Worm (Caenorhabditis elegans): Measurements from ENCODE around the gene K06H7.8.

DNA sequence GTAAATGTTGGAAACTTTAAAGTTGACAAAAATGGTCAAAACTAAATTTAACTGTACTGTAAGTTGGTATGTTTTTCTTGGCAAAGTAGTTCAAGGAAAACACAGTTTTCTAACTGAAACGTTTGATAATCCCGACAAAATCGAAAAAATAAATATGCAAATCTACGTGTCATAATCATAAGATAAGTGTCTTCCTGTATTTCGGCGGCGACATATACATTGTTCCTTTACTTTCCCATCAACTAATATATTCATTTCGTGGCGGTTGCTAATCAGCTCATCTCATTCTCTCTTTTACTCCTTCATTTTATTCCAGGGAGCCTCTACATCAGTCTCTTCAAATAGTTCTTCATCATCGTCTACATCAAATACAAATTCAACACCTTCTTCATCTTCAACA is 30.2 kb downstream of the K06H7.8 start:
- no peak for TF ChIP-seq elt-2 (tag; optimal IDR thresholded peaks at IDR 0.05)
- TF ChIP-seq mef-2 (tag; optimal IDR thresholded peaks at IDR 0.05) = no peak
- TF ChIP-seq fkh-10 (GFP tag; optimal IDR thresholded peaks at IDR 0.05) = no peak
- no peak for TF ChIP-seq isw-1 (GFP tag; IDR thresholded peaks at IDR 0.05)
- TF ChIP-seq efl-1 (optimal IDR thresholded peaks at IDR 0.05) = no peak
- no peak for TF ChIP-seq efl-1 (GFP tag; optimal IDR thresholded peaks at IDR 0.05 in 1 of 2)
- TF ChIP-seq sox-4 (tag; optimal IDR thresholded peaks at IDR 0.05) = no peak
- TF ChIP-seq aly-2 (tag; optimal IDR thresholded peaks at IDR 0.05) = no peak
- TF ChIP-seq pag-3 (tag; optimal IDR thresholded peaks at IDR 0.05; ENCODE audit: borderline replicate concordance, insufficient read depth) = no peak
- no peak for TF ChIP-seq zip-4 (GFP tag; optimal IDR thresholded peaks at IDR 0.05)
- TF ChIP-seq tbx-2 (tag; optimal IDR thresholded peaks at IDR 0.05) = no peak
- TF ChIP-seq skn-1 (tag; optimal IDR thresholded peaks at IDR 0.05) = no peak
- no peak for TF ChIP-seq blmp-1 (tag; optimal IDR thresholded peaks at IDR 0.05)
